Worm (Caenorhabditis elegans): ENCODE data around the gene penr-1.

ce11 chrV:5312453-5312852 is 43.2 kb downstream of the penr-1 start, which contains the start of gene C10G8.3:
- TF ChIP-seq snpc-4 (tag; optimal IDR thresholded peaks at IDR 0.05) (no peak), daf-19 (GFP tag; conservative IDR thresholded peaks at IDR 0.05) (no peak), T20F7.1 (GFP tag; optimal IDR thresholded peaks at IDR 0.05) (no peak), dpl-1 (GFP tag; optimal IDR thresholded peaks at IDR 0.05) (no peak), nhr-11 (tag; optimal IDR thresholded peaks at IDR 0.05) (no peak), skn-1 (tag; optimal IDR thresholded peaks at IDR 0.05) (no peak), nhr-48 (tag; optimal IDR thresholded peaks at IDR 0.05) (no peak), nhr-237 (tag; optimal IDR thresholded peaks at IDR 0.05) (no peak), mep-1 (tag; optimal IDR thresholded peaks at IDR 0.05) (no peak), nhr-28 (tag; optimal IDR thresholded peaks at IDR 0.05) (no peak), madf-5 (GFP tag; IDR thresholded peaks at IDR 0.05) (no peak), pha-4 (GFP tag; IDR thresholded peaks at IDR 0.05) (no peak), pha-4 (tag; optimal IDR thresholded peaks at IDR 0.05) (no peak)

Data from whole organism, L4 larva.